ENCODE assay signal across 1 fruit fly cellular context in genomic region chr3R:11372053-11373016, dm6.
TF ChIP-seq lines count a peak whose summit lies in the region.

No protein-coding gene starts in this region.

TF ChIP-seq in whole organism, embryonic, 481 proteins besides CTCF, POLR2A, EP300 and RAD21 (continued from another document):
- TF ChIP-seq caup (GFP tag; optimal IDR thresholded peaks at IDR 0.05; lab: Kevin White, UChicago; ENCODE audit: severe bottlenecking) (peak; percentile 7), Hsf (GFP tag; optimal IDR thresholded peaks at IDR 0.05; lab: Kevin White, UChicago) (no peak), oc (tag; optimal IDR thresholded peaks at IDR 0.05; lab: Kevin White, UChicago) (peak; percentile 23), h (optimal IDR thresholded peaks at IDR 0.05; lab: Kevin White, UChicago) (no peak), CG2129 (GFP tag; IDR thresholded peaks at IDR 0.05; lab: Robert Waterston, UW; ENCODE audit: partially characterized antibody) (no peak), bcd (GFP tag; optimal IDR thresholded peaks at IDR 0.05; lab: Kevin White, UChicago) (no peak), gcm2 (GFP tag; optimal IDR thresholded peaks at IDR 0.05; lab: Kevin White, UChicago) (no peak), CG2712 (tag; optimal IDR thresholded peaks at IDR 0.05; lab: Kevin White, UChicago) (peak; percentile 43), gce (GFP tag; IDR thresholded peaks at IDR 0.05; lab: Robert Waterston, UW) (0 out of 3 replicates have a peak, but pooled peaks have one; percentile 18), gt (GFP tag; IDR thresholded peaks at IDR 0.05; lab: Robert Waterston, UW) (no peak), CG4404 (GFP tag; IDR thresholded peaks at IDR 0.05; lab: Robert Waterston, UW) (no peak), CG6791 (GFP tag; IDR thresholded peaks at IDR 0.05; lab: Robert Waterston, UW; ENCODE audit: partially characterized antibody) (peak; percentile 59; the same call in 1 of the 3 replicates), Stat92E (GFP tag; optimal IDR thresholded peaks at IDR 0.05; lab: Kevin White, UChicago) (peak in 1 of 3 experiments; percentile 64), wor (GFP tag; IDR thresholded peaks at IDR 0.05; lab: Robert Waterston, UW) (no peak), org-1 (GFP tag; optimal IDR thresholded peaks at IDR 0.05; lab: Kevin White, UChicago) (peak; percentile 2), CG8359 (GFP tag; optimal IDR thresholded peaks at IDR 0.05; lab: Kevin White, UChicago; ENCODE audit: borderline replicate concordance) (no peak), btn (GFP tag; optimal IDR thresholded peaks at IDR 0.05; lab: Kevin White, UChicago) (peak; percentile 34), CG42726 (GFP tag; IDR thresholded peaks at IDR 0.05; lab: Robert Waterston, UW; ENCODE audit: partially characterized antibody) (peak; percentile 77), CG11695 (GFP tag; IDR thresholded peaks at IDR 0.05; lab: Robert Waterston, UW) (0 out of 3 replicates have a peak, but pooled peaks have one; percentile 16), CG8388 (GFP tag; optimal IDR thresholded peaks at IDR 0.05; lab: Kevin White, UChicago) (no peak), sens (GFP tag; lab: Kevin White, UChicago) (peak; percentile 70), mam (GFP tag; optimal IDR thresholded peaks at IDR 0.05; lab: Kevin White, UChicago) (no peak), pros (GFP tag; optimal IDR thresholded peaks at IDR 0.05; lab: Kevin White, UChicago) (peak; percentile 100), Six4 (GFP tag; optimal IDR thresholded peaks at IDR 0.05; lab: Kevin White, UChicago) (no peak), wdn (GFP tag; IDR thresholded peaks at IDR 0.05; lab: Robert Waterston, UW) (no peak), Ada2b (GFP tag; IDR thresholded peaks at IDR 0.05; lab: Robert Waterston, UW) (no peak), unc-4 (GFP tag; IDR thresholded peaks at IDR 0.05; lab: Robert Waterston, UW; ENCODE audit: partially characterized antibody) (0 out of 2 replicates have a peak, but pooled peaks have one; percentile 19), wek (GFP tag; optimal IDR thresholded peaks at IDR 0.05; lab: Kevin White, UChicago) (peak; percentile 36), croc (GFP tag; conservative IDR thresholded peaks at IDR 0.05; lab: Robert Waterston, UW) (no peak), Dll (GFP tag; IDR thresholded peaks at IDR 0.05; lab: Robert Waterston, UW; ENCODE audit: partially characterized antibody) (no peak; the same call in 3 of the 4 replicates), ham (GFP tag; IDR thresholded peaks at IDR 0.05; lab: Robert Waterston, UW) (no peak), CG2889 (GFP tag; IDR thresholded peaks at IDR 0.05; lab: Robert Waterston, UW) (0 out of 3 replicates have a peak, but pooled peaks have one; percentile 44), CG10543 (GFP tag; optimal IDR thresholded peaks at IDR 0.05; lab: Kevin White, UChicago) (peak; percentile 13), Scr (GFP tag; IDR thresholded peaks at IDR 0.05; lab: Robert Waterston, UW; ENCODE audit: partially characterized antibody) (0 out of 2 replicates have a peak, but pooled peaks have one; percentile 11), Hand (GFP tag; optimal IDR thresholded peaks at IDR 0.05; lab: Kevin White, UChicago) (no peak), CG15601 (tag; optimal IDR thresholded peaks at IDR 0.05; lab: Kevin White, UChicago) (no peak), CG9727 (GFP tag; optimal IDR thresholded peaks at IDR 0.05; lab: Kevin White, UChicago) (peak; percentile 55), CG11398 (GFP tag; optimal IDR thresholded peaks at IDR 0.05; lab: Kevin White, UChicago) (peak; percentile 33), CG6683 (GFP tag; optimal IDR thresholded peaks at IDR 0.05; lab: Kevin White, UChicago) (no peak), knrl (GFP tag; IDR thresholded peaks at IDR 0.05; lab: Robert Waterston, UW; ENCODE audit: partially characterized antibody) (0 out of 3 replicates have a peak, but pooled peaks have one; percentile 33), Med (GFP tag; lab: Kevin White, UChicago) (peak; percentile 89), CG5180 (GFP tag; optimal IDR thresholded peaks at IDR 0.05; lab: Kevin White, UChicago) (peak; percentile 95), CG34224 (GFP tag; IDR thresholded peaks at IDR 0.05; lab: Robert Waterston, UW; ENCODE audit: partially characterized antibody) (peak; percentile 36; the same call in 1 of the 3 replicates), chinmo (GFP tag; IDR thresholded peaks at IDR 0.05; lab: Robert Waterston, UW; ENCODE audit: partially characterized antibody) (0 out of 4 replicates have a peak, but pooled peaks have one; percentile 56), onecut (GFP tag; IDR thresholded peaks at IDR 0.05; lab: Robert Waterston, UW) (no peak), nom (GFP tag; optimal IDR thresholded peaks at IDR 0.05; lab: Kevin White, UChicago) (peak; percentile 8), CG12769 (tag; optimal IDR thresholded peaks at IDR 0.05; lab: Kevin White, UChicago) (no peak), chn (GFP tag; optimal IDR thresholded peaks at IDR 0.05; lab: Kevin White, UChicago) (no peak), tll (GFP tag; optimal IDR thresholded peaks at IDR 0.05; lab: Kevin White, UChicago) (peak in 1 of 2 experiments; percentile 96), Oaz (GFP tag; IDR thresholded peaks at IDR 0.05; lab: Robert Waterston, UW) (no peak), CG17829 (tag; optimal IDR thresholded peaks at IDR 0.05; lab: Kevin White, UChicago) (peak; percentile 66), CG6272 (GFP tag; IDR thresholded peaks at IDR 0.05; lab: Robert Waterston, UW) (0 out of 2 replicates have a peak, but pooled peaks have one; percentile 28), z (GFP tag; IDR thresholded peaks at IDR 0.05; lab: Robert Waterston, UW) (peak; percentile 67; the same call in 2 of the 3 replicates), CG12299 (tag; optimal IDR thresholded peaks at IDR 0.05; lab: Kevin White, UChicago) (no peak), dan (GFP tag; IDR thresholded peaks at IDR 0.05; lab: Robert Waterston, UW) (no peak), HLH4C (GFP tag; IDR thresholded peaks at IDR 0.05; lab: Robert Waterston, UW; ENCODE audit: partially characterized antibody) (0 out of 3 replicates have a peak, but pooled peaks have one; percentile 31), Atf3 (GFP tag; optimal IDR thresholded peaks at IDR 0.05; lab: Kevin White, UChicago) (peak; percentile 16), CG4820 (GFP tag; optimal IDR thresholded peaks at IDR 0.05; lab: Kevin White, UChicago) (peak; percentile 30), Mad (GFP tag; optimal IDR thresholded peaks at IDR 0.05; lab: Kevin White, UChicago) (no peak), CG12391 (tag; optimal IDR thresholded peaks at IDR 0.05; lab: Kevin White, UChicago) (peak; percentile 12), CG8290 (GFP tag; optimal IDR thresholded peaks at IDR 0.05; lab: Kevin White, UChicago) (no peak), CG8290 (tag; optimal IDR thresholded peaks at IDR 0.05; lab: Kevin White, UChicago) (no peak), CG16863 (GFP tag; optimal IDR thresholded peaks at IDR 0.05; lab: Kevin White, UChicago) (peak; percentile 13), Antp (GFP tag; optimal IDR thresholded peaks at IDR 0.05; lab: Kevin White, UChicago) (peak; percentile 44), CG1792 (GFP tag; optimal IDR thresholded peaks at IDR 0.05; lab: Kevin White, UChicago) (no peak), ash1 (GFP tag; optimal IDR thresholded peaks at IDR 0.05; lab: Kevin White, UChicago) (no peak), dm (GFP tag; optimal IDR thresholded peaks at IDR 0.05; lab: Kevin White, UChicago) (peak; percentile 35), CG8924 (tag; optimal IDR thresholded peaks at IDR 0.05; lab: Kevin White, UChicago) (peak; percentile 13), abd-A (tag; optimal IDR thresholded peaks at IDR 0.05; lab: Kevin White, UChicago) (peak; percentile 23), Bdp1 (GFP tag; optimal IDR thresholded peaks at IDR 0.05; lab: Kevin White, UChicago) (peak; percentile 22), disco-r (GFP tag; optimal IDR thresholded peaks at IDR 0.05; lab: Kevin White, UChicago) (peak; percentile 30), CG11696 (GFP tag; IDR thresholded peaks at IDR 0.05; lab: Robert Waterston, UW) (no peak), dpn (GFP tag; optimal IDR thresholded peaks at IDR 0.05; lab: Kevin White, UChicago) (peak in 1 of 2 experiments; percentile 27), CG6175 (GFP tag; IDR thresholded peaks at IDR 0.05; lab: Robert Waterston, UW) (peak; percentile 69; the same call in 2 of the 3 replicates), seq (GFP tag; IDR thresholded peaks at IDR 0.05; lab: Robert Waterston, UW) (peak; percentile 37; the same call in 1 of the 2 replicates), Lpt (GFP tag; optimal IDR thresholded peaks at IDR 0.05; lab: Kevin White, UChicago) (peak; percentile 57), bbx (GFP tag; IDR thresholded peaks at IDR 0.05; lab: Robert Waterston, UW; ENCODE audit: partially characterized antibody) (peak; percentile 74), trem (tag; optimal IDR thresholded peaks at IDR 0.05; lab: Kevin White, UChicago) (peak; percentile 24), zen (tag; optimal IDR thresholded peaks at IDR 0.05; lab: Kevin White, UChicago) (peak; percentile 32), CG10979 (tag; optimal IDR thresholded peaks at IDR 0.05; lab: Kevin White, UChicago) (peak; percentile 28), Opbp (GFP tag; IDR thresholded peaks at IDR 0.05; lab: Robert Waterston, UW; ENCODE audit: partially characterized antibody) (peak; percentile 63; the same call in 2 of the 3 replicates)
